Worm (Caenorhabditis elegans) whole organism, L1 larva: ENCODE results near the gene C23G10.11.

ENCODE experiments used
- C16A3.4 ChIP-seq: fragments of 150-350 bp; optimal IDR thresholded peaks from 2 replicates; lab custom pipeline; 2014; ENCODE audit warnings: missing biosample characterization, missing genetic modification characterization
- F16B12.6 ChIP-seq: fragments of 150-350 bp; optimal IDR thresholded peaks from 2 replicates; lab custom pipeline; 2014; ENCODE audit warnings: missing biosample characterization, missing genetic modification characterization
- aly-2 ChIP-seq: fragments of 150-350 bp; optimal IDR thresholded peaks from 2 replicates; lab custom pipeline; 2014; ENCODE audit warnings: missing biosample characterization, missing genetic modification characterization
- ama-1 ChIP-seq: fragments of 150-350 bp; optimal IDR thresholded peaks from 2 replicates; lab custom pipeline; 2014
- blmp-1 ChIP-seq: fragments of 150-350 bp; optimal IDR thresholded peaks from 2 replicates; lab custom pipeline; 2014; ENCODE audit warnings: missing biosample characterization, missing genetic modification characterization
- ceh-88 ChIP-seq: fragments of 200-800 bp; sonication (Bioruptor generic); IDR thresholded peaks from 2 replicates; pipeline ENCODE4 v1.3.6; 2022; ENCODE audit warnings: missing genetic modification characterization, missing compliant biosample characterization
- ceh-90 ChIP-seq: sonication (generic microtip); optimal IDR thresholded peaks from 2 replicates; lab custom pipeline; 2016; ENCODE audit warnings: missing genetic modification characterization, missing compliant biosample characterization
- dsc-1 ChIP-seq: sonication (generic microtip); optimal IDR thresholded peaks from 2 replicates; lab custom pipeline; 2016; ENCODE audit warnings: mild to moderate bottlenecking, missing genetic modification characterization, missing compliant biosample characterization
- efl-1 ChIP-seq, 4 experiments: fragments of 150-350 bp; optimal IDR thresholded peaks in 3 of 4; peaks in 1 of 4; 1 replicate in 1 of 4; 2 replicates in 3 of 4; lab custom pipeline; 2014; ENCODE audit warnings: missing biosample characterization in 2 of 4, missing genetic modification characterization in 2 of 4, missing genetic modification reagents in 2 of 4
- efl-3 ChIP-seq: fragments of 200-800 bp; sonication (Bioruptor generic); optimal IDR thresholded peaks from 2 replicates; lab custom pipeline; 2018; ENCODE audit warnings: mild to moderate bottlenecking, missing genetic modification characterization, missing compliant biosample characterization
- egl-27 ChIP-seq, 2 experiments: fragments of 150-350 bp in 1 of 2; sonication (generic microtip); optimal IDR thresholded peaks; 3 replicates each; lab custom pipeline; 2017 to 2018; ENCODE audit warnings: missing biosample characterization in 2 of 2, missing genetic modification characterization in 2 of 2, missing genetic modification reagents in 2 of 2
- elt-2 ChIP-seq: sonication (generic microtip); optimal IDR thresholded peaks from 2 replicates; lab custom pipeline; 2016; ENCODE audit warnings: missing genetic modification characterization, mild to moderate bottlenecking, inconsistent platforms, missing compliant biosample characterization, missing genetic modification reagents
- fkh-10 ChIP-seq: sonication (generic microtip); optimal IDR thresholded peaks from 2 replicates; lab custom pipeline; 2017; ENCODE audit warnings: missing biosample characterization, missing genetic modification reagents, missing genetic modification characterization
- fkh-4 ChIP-seq: sonication (generic microtip); optimal IDR thresholded peaks from 2 replicates; lab custom pipeline; 2016; ENCODE audit warnings: missing compliant biosample characterization, missing genetic modification characterization, borderline replicate concordance
- fos-1 ChIP-seq: fragments of 150-350 bp; optimal IDR thresholded peaks from 2 replicates; lab custom pipeline; 2014; ENCODE audit warnings: missing biosample characterization, missing genetic modification characterization
- grh-1 ChIP-seq: fragments of 200-800 bp; sonication (Bioruptor generic); IDR thresholded peaks from 2 replicates; pipeline ENCODE4 v1.3.6; 2022; ENCODE audit warnings: missing genetic modification reagents, missing genetic modification characterization, missing compliant biosample characterization
- hpl-2 ChIP-seq: fragments of 150-350 bp; optimal IDR thresholded peaks from 2 replicates; lab custom pipeline; 2014; ENCODE audit warnings: missing biosample characterization, missing genetic modification reagents, missing genetic modification characterization
- irx-1 ChIP-seq: sonication (generic microtip); optimal IDR thresholded peaks from 2 replicates; lab custom pipeline; 2016; ENCODE audit warnings: missing genetic modification characterization, missing compliant biosample characterization
- isw-1 ChIP-seq: fragments of 200-800 bp; sonication (Bioruptor generic); IDR thresholded peaks from 2 replicates; pipeline ENCODE4 v1.3.6; 2022; ENCODE audit warnings: missing genetic modification characterization, missing compliant biosample characterization
- lin-15B ChIP-seq: fragments of 150-350 bp; sonication (generic microtip); optimal IDR thresholded peaks from 3 replicates; lab custom pipeline; 2014; ENCODE audit warnings: missing biosample characterization, missing genetic modification characterization
- lin-39 ChIP-seq: fragments of 150-350 bp; optimal IDR thresholded peaks from 2 replicates; lab custom pipeline; 2014; ENCODE audit warnings: missing biosample characterization, missing genetic modification reagents, missing genetic modification characterization
- lir-3 ChIP-seq: sonication (generic microtip); optimal IDR thresholded peaks from 2 replicates; lab custom pipeline; 2016; ENCODE audit warnings: mild to moderate bottlenecking, missing genetic modification characterization, moderate library complexity, missing compliant biosample characterization; ENCODE audit not compliant: poor library complexity
- lsy-2 ChIP-seq, 2 experiments: fragments of 150-350 bp; optimal IDR thresholded peaks; 2 replicates each; lab custom pipeline; 2014; ENCODE audit warnings: missing biosample characterization in 2 of 2, missing genetic modification characterization in 2 of 2
- mab-9 ChIP-seq: fragments of 200-800 bp; sonication (Bioruptor generic); IDR thresholded peaks from 2 replicates; pipeline ENCODE4 v1.3.6; 2022; ENCODE audit warnings: missing genetic modification reagents, missing genetic modification characterization, missing compliant biosample characterization
- nhr-11 ChIP-seq: fragments of 150-350 bp; optimal IDR thresholded peaks from 2 replicates; lab custom pipeline; 2014; ENCODE audit warnings: missing biosample characterization, missing genetic modification characterization
- nhr-20 ChIP-seq: sonication (generic microtip); optimal IDR thresholded peaks from 2 replicates; lab custom pipeline; 2016; ENCODE audit warnings: mild to moderate bottlenecking, missing genetic modification characterization, missing compliant biosample characterization
- nhr-28 ChIP-seq: fragments of 150-350 bp; optimal IDR thresholded peaks from 2 replicates; lab custom pipeline; 2014; ENCODE audit warnings: missing biosample characterization, missing genetic modification characterization
- nhr-47 ChIP-seq: sonication (generic microtip); optimal IDR thresholded peaks from 2 replicates; lab custom pipeline; 2016; ENCODE audit warnings: mild to moderate bottlenecking, missing genetic modification characterization, moderate library complexity, missing compliant biosample characterization
- nhr-76 ChIP-seq: sonication (generic microtip); optimal IDR thresholded peaks from 2 replicates; lab custom pipeline; 2017; ENCODE audit warnings: missing biosample characterization, missing genetic modification characterization
- nhr-77 ChIP-seq: fragments of 150-350 bp; optimal IDR thresholded peaks from 2 replicates; lab custom pipeline; 2014; ENCODE audit warnings: missing biosample characterization, missing genetic modification characterization
- nhr-84 ChIP-seq: sonication (generic microtip); optimal IDR thresholded peaks from 2 replicates; lab custom pipeline; 2017; ENCODE audit warnings: missing biosample characterization, missing genetic modification characterization
- nhr-90 ChIP-seq: sonication (generic microtip); optimal IDR thresholded peaks from 2 replicates; lab custom pipeline; 2016; ENCODE audit warnings: mild to moderate bottlenecking, missing genetic modification characterization, missing compliant biosample characterization; ENCODE audit not compliant: poor library complexity
- pag-3 ChIP-seq: sonication (generic microtip); optimal IDR thresholded peaks from 2 replicates; lab custom pipeline; 2017; ENCODE audit warnings: missing genetic modification characterization, mild to moderate bottlenecking, missing compliant biosample characterization, antibody characterized with exemption, borderline replicate concordance; ENCODE audit not compliant: insufficient read depth
- pax-3 ChIP-seq: fragments of 200-800 bp; sonication (Bioruptor generic); optimal IDR thresholded peaks from 2 replicates; lab custom pipeline; 2018; ENCODE audit warnings: mild to moderate bottlenecking, missing genetic modification characterization, moderate library complexity, missing compliant biosample characterization
- pqm-1 ChIP-seq: sonication (generic microtip); optimal IDR thresholded peaks from 3 replicates; lab custom pipeline; 2017; ENCODE audit warnings: missing biosample characterization, missing genetic modification characterization
- rnt-1 ChIP-seq: sonication (generic microtip); optimal IDR thresholded peaks from 2 replicates; lab custom pipeline; 2016; ENCODE audit warnings: mild to moderate bottlenecking, missing genetic modification characterization, moderate library complexity, missing compliant biosample characterization
- skn-1 ChIP-seq: fragments of 150-350 bp; optimal IDR thresholded peaks from 2 replicates; lab custom pipeline; 2014; ENCODE audit warnings: missing biosample characterization, missing genetic modification characterization
- snpc-4 ChIP-seq: fragments of 150-350 bp; optimal IDR thresholded peaks from 2 replicates; lab custom pipeline; 2014; ENCODE audit warnings: missing biosample characterization, missing genetic modification characterization
- sptf-1 ChIP-seq: fragments of 150-350 bp; optimal IDR thresholded peaks from 2 replicates; lab custom pipeline; 2014; ENCODE audit warnings: missing biosample characterization, missing genetic modification characterization
- sup-37 ChIP-seq: fragments of 200-800 bp; sonication (Bioruptor generic); optimal IDR thresholded peaks from 2 replicates; lab custom pipeline; 2018; ENCODE audit warnings: mild to moderate bottlenecking, missing genetic modification characterization, missing compliant biosample characterization
- swsn-7 ChIP-seq: sonication (generic microtip); optimal IDR thresholded peaks from 2 replicates; lab custom pipeline; 2016; ENCODE audit warnings: missing genetic modification characterization, missing compliant biosample characterization
- tbx-2 ChIP-seq: sonication (generic microtip); optimal IDR thresholded peaks from 2 replicates; lab custom pipeline; 2016; ENCODE audit warnings: missing genetic modification characterization, missing compliant biosample characterization
- tlp-1 ChIP-seq: fragments of 150-350 bp; optimal IDR thresholded peaks from 2 replicates; lab custom pipeline; 2014; ENCODE audit warnings: missing biosample characterization, missing genetic modification characterization
- unc-30 ChIP-seq: sonication (generic microtip); optimal IDR thresholded peaks from 2 replicates; lab custom pipeline; 2017; ENCODE audit warnings: missing biosample characterization, missing genetic modification characterization
- unc-62 ChIP-seq: fragments of 150-350 bp; optimal IDR thresholded peaks from 2 replicates; lab custom pipeline; 2014; ENCODE audit warnings: missing biosample characterization, missing genetic modification reagents, missing genetic modification characterization
- unc-86 ChIP-seq: sonication (generic microtip); optimal IDR thresholded peaks from 2 replicates; lab custom pipeline; 2016; ENCODE audit warnings: missing genetic modification characterization, missing compliant biosample characterization
- unc-98 ChIP-seq: fragments of 200-800 bp; sonication (Bioruptor generic); IDR thresholded peaks from 2 replicates; pipeline ENCODE4 v1.3.6; 2022; ENCODE audit warnings: missing genetic modification characterization, missing compliant biosample characterization
- vab-15 ChIP-seq: sonication (generic microtip); optimal IDR thresholded peaks from 2 replicates; lab custom pipeline; 2017; ENCODE audit warnings: missing genotype, mild to moderate bottlenecking, missing genetic modification characterization, missing compliant biosample characterization
- zip-4 ChIP-seq: fragments of 200-800 bp; sonication (Bioruptor generic); optimal IDR thresholded peaks from 2 replicates; lab custom pipeline; 2018; ENCODE audit warnings: mild to moderate bottlenecking, missing genetic modification characterization, moderate library complexity, missing compliant biosample characterization
- ztf-11 ChIP-seq, 2 experiments: sonication (generic microtip); optimal IDR thresholded peaks; 2 replicates each; lab custom pipeline; 2016 to 2017; ENCODE audit warnings: missing genetic modification characterization in 2 of 2, missing biosample characterization in 1 of 2, missing compliant biosample characterization in 1 of 2
- ztf-4 ChIP-seq: fragments of 150-350 bp; optimal IDR thresholded peaks from 2 replicates; lab custom pipeline; 2014; ENCODE audit warnings: missing biosample characterization, missing genetic modification characterization

The C23G10.11 gene

ce11 chrIII:6206161-6206853 is 9.1 kb downstream of the C23G10.11 start, which contains the start of the genes sna-3 and rps-3 (continued):
- TF ChIP-seq zip-4 (GFP tag; lab: Kevin White, UChicago) (no peak), aly-2 (tag; lab: Kevin White, UChicago) (peak; percentile 29), isw-1 (peak; percentile 60), pag-3 (tag; lab: Kevin White, UChicago) (no peak), pax-3 (tag; lab: Kevin White, UChicago) (no peak), hpl-2 (peak; percentile 27), fkh-4 (tag; lab: Kevin White, UChicago) (no peak), nhr-20 (tag; lab: Kevin White, UChicago) (peak; percentile 62), irx-1 (tag; lab: Kevin White, UChicago) (peak; percentile 40), unc-98 (GFP tag; lab: Robert Waterston, UW) (no peak), tbx-2 (tag; lab: Kevin White, UChicago) (peak; percentile 63), nhr-47 (tag; lab: Kevin White, UChicago) (peak; percentile 72), skn-1 (tag; lab: Kevin White, UChicago) (peak; percentile 76), efl-1 (optimal IDR thresholded peaks at IDR 0.05; lab: Kevin White, UChicago) (peak; percentile 82 to 88), efl-1 (GFP tag; optimal IDR thresholded peaks at IDR 0.05 in 1 of 2; lab: Kevin White, UChicago) (peak; percentile 73 to 96), F16B12.6 (tag; lab: Kevin White, UChicago) (peak; percentile 54), blmp-1 (tag; lab: Kevin White, UChicago) (peak; percentile 71), unc-62 (GFP tag; lab: Kevin White, UChicago) (no peak), rnt-1 (tag; lab: Kevin White, UChicago) (peak; percentile 85), nhr-11 (tag; lab: Kevin White, UChicago) (no peak), nhr-90 (tag; lab: Kevin White, UChicago) (peak; percentile 57), lsy-2 (tag; optimal IDR thresholded peaks at IDR 0.05; lab: Kevin White, UChicago) (peak; percentile 84 to 93), fkh-10 (no peak), snpc-4 (peak; percentile 27), ceh-88 (GFP tag; lab: Robert Waterston, UW) (no peak), mab-9 (GFP tag; lab: Robert Waterston, UW) (no peak), unc-86 (tag; lab: Kevin White, UChicago) (peak; percentile 52), egl-27 (tag; optimal IDR thresholded peaks at IDR 0.05; lab: Kevin White, UChicago) (no peak), dsc-1 (tag; lab: Kevin White, UChicago) (peak; percentile 44), C16A3.4 (peak; percentile 89), lin-39 (tag; lab: Kevin White, UChicago) (peak; percentile 23), unc-30 (tag; lab: Kevin White, UChicago) (no peak), grh-1 (GFP tag; lab: Robert Waterston, UW) (0 out of 2 replicates have a peak, but pooled peaks have one; percentile 27), lin-15B (tag; lab: Kevin White, UChicago) (peak; percentile 68), fos-1 (tag; lab: Kevin White, UChicago) (peak; percentile 51), ztf-11 (tag; optimal IDR thresholded peaks at IDR 0.05; lab: Kevin White, UChicago) (peak in 1 of 2 experiments; percentile 41), nhr-28 (tag; lab: Kevin White, UChicago) (no peak), nhr-84 (tag; lab: Kevin White, UChicago) (no peak), tlp-1 (tag; lab: Kevin White, UChicago) (no peak), swsn-7 (tag; lab: Kevin White, UChicago) (peak; percentile 51), nhr-77 (tag; lab: Kevin White, UChicago) (peak; percentile 70), vab-15 (peak; percentile 44), ceh-90 (no peak), ama-1 (lab: Kevin White, UChicago) (no peak), nhr-76 (tag; lab: Kevin White, UChicago) (no peak), ztf-4 (tag; lab: Kevin White, UChicago) (peak; percentile 7), lir-3 (tag; lab: Kevin White, UChicago) (peak; percentile 25), sup-37 (GFP tag; lab: Kevin White, UChicago) (no peak), efl-3 (GFP tag; lab: Kevin White, UChicago) (no peak), sptf-1 (tag; lab: Kevin White, UChicago) (no peak), pqm-1 (tag; lab: Kevin White, UChicago) (no peak), elt-2 (no peak)
